Fruit fly (Drosophila melanogaster) whole organism, prepupa: ENCODE results near the gene Jhbp15.

Experiments
- CG3032 ChIP-seq: fragments of 200-800 bp; optimal IDR thresholded peaks from 2 replicates; lab custom pipeline; 2019; ENCODE audit warnings: missing biosample characterization, mild to moderate bottlenecking, missing genetic modification characterization, moderate library complexity
- CG6163 ChIP-seq: fragments of 200-800 bp; sonication (Bioruptor generic); IDR thresholded peaks from 3 replicates; pipeline ENCODE4 v1.3.6; 2022; ENCODE audit warnings: missing biosample characterization, missing genetic modification characterization
- CG6808 ChIP-seq: fragments of 200-800 bp; sonication (Bioruptor generic); optimal IDR thresholded peaks from 3 replicates; lab custom pipeline; 2017; ENCODE audit warnings: missing biosample characterization, missing genetic modification characterization, mild to moderate bottlenecking, moderate library complexity, missing genetic modification reagents
- CG8632 ChIP-seq: fragments of 200-800 bp; sonication (Bioruptor generic); optimal IDR thresholded peaks from 3 replicates; lab custom pipeline; 2016; ENCODE audit warnings: missing biosample characterization, missing genetic modification characterization
- Eip75B ChIP-seq: fragments of 200-800 bp; sonication (Bioruptor generic); optimal IDR thresholded peaks from 3 replicates; lab custom pipeline; 2016; ENCODE audit warnings: missing biosample characterization, missing genetic modification characterization
- Ets96B ChIP-seq: fragments of 200-800 bp; optimal IDR thresholded peaks from 2 replicates; lab custom pipeline; 2019; ENCODE audit warnings: missing biosample characterization, mild to moderate bottlenecking, missing genetic modification characterization, moderate library complexity
- pdm3 ChIP-seq: fragments of 200-800 bp; sonication (Bioruptor generic); optimal IDR thresholded peaks from 3 replicates; lab custom pipeline; 2016; ENCODE audit warnings: missing biosample characterization, missing genetic modification characterization

DNA sequence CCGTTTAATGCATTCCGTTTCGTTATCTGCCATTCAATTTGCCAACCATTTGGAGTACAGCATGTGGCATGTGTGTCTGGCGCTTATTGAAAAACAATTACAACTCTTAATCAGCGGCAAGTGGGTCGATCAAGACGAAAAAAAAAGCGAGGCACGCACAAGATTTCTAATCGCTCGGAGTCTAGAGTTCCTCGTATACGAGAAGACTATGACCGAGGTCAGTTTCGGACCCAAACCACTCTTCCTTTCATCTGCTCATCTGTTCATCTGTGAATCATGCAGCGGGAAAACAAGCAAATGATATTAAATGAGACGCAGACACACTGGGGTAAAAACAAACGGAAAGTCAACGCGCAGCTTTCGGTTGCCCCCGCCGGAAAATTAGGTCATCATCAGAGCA, 40.7 kb upstream of the Jhbp15 start:
- TF ChIP-seq pdm3 (GFP tag; lab: Kevin White, UChicago) (no peak), CG6808 (GFP tag; lab: Kevin White, UChicago) (no peak), CG8632 (GFP tag; lab: Kevin White, UChicago) (no peak), CG3032 (tag; lab: Kevin White, UChicago) (no peak), CG6163 (GFP tag; lab: Robert Waterston, UW) (no peak), Ets96B (no peak), Eip75B (no peak)
